Worm (Caenorhabditis elegans) whole organism, young adult: ENCODE results near the gene C50F4.16.

ENCODE experiments used
- B0261.1 ChIP-seq: sonication (generic microtip); optimal IDR thresholded peaks from 2 replicates; lab custom pipeline; 2016; ENCODE audit warnings: mild to moderate bottlenecking, missing genetic modification characterization, moderate library complexity, missing compliant biosample characterization
- B0336.3 ChIP-seq: fragments of 200-800 bp; sonication (Bioruptor generic); IDR thresholded peaks from 2 replicates; pipeline ENCODE4 v1.3.6; 2022; ENCODE audit warnings: missing genetic modification characterization, missing compliant biosample characterization
- C06A6.2 ChIP-seq: fragments of 200-800 bp; sonication (Bioruptor generic); conservative IDR thresholded peaks from 2 replicates; pipeline ENCODE4 v1.3.6; 2022; ENCODE audit warnings: missing genetic modification characterization, missing compliant biosample characterization
- F10E7.11 ChIP-seq: sonication (generic microtip); optimal IDR thresholded peaks from 2 replicates; lab custom pipeline; 2017; ENCODE audit warnings: mild to moderate bottlenecking, missing genetic modification characterization, moderate library complexity, missing compliant biosample characterization
- F23B12.7 ChIP-seq: sonication (generic microtip); optimal IDR thresholded peaks from 2 replicates; lab custom pipeline; 2017; ENCODE audit warnings: missing genetic modification characterization, mild to moderate bottlenecking, missing compliant biosample characterization, antibody characterized with exemption, moderate library complexity; ENCODE audit not compliant: insufficient read depth
- F37B4.10 ChIP-seq: fragments of 200-800 bp; sonication (Bioruptor generic); IDR thresholded peaks from 2 replicates; pipeline ENCODE4 v1.3.6; 2022; ENCODE audit warnings: missing genetic modification characterization, missing compliant biosample characterization
- F39B2.1 ChIP-seq: fragments of 200-800 bp; sonication (Bioruptor generic); IDR thresholded peaks from 2 replicates; pipeline ENCODE4 v1.3.6; 2022; ENCODE audit warnings: missing genetic modification reagents, missing genetic modification characterization, missing compliant biosample characterization
- K11D2.4 ChIP-seq: fragments of 200-800 bp; sonication (Bioruptor generic); IDR thresholded peaks from 2 replicates; pipeline ENCODE4 v1.3.6; 2022; ENCODE audit warnings: missing genetic modification reagents, missing genetic modification characterization, missing compliant biosample characterization
- T07F8.4 ChIP-seq: sonication (generic microtip); optimal IDR thresholded peaks from 2 replicates; lab custom pipeline; 2016; ENCODE audit warnings: mild to moderate bottlenecking, missing genetic modification characterization, moderate library complexity, missing compliant biosample characterization
- Y67H2A.10 ChIP-seq: fragments of 200-800 bp; sonication (Bioruptor generic); conservative IDR thresholded peaks from 2 replicates; pipeline ENCODE4 v1.3.6; 2022; ENCODE audit warnings: missing genetic modification reagents, missing genetic modification characterization, missing compliant biosample characterization
- Y79H2A.3 ChIP-seq: fragments of 200-800 bp; sonication (Bioruptor generic); conservative IDR thresholded peaks from 2 replicates; pipeline ENCODE4 v1.3.6; 2022; ENCODE audit warnings: missing genetic modification reagents, missing genetic modification characterization, missing compliant biosample characterization
- Y95B8A.8 ChIP-seq: fragments of 200-800 bp; sonication (Bioruptor generic); IDR thresholded peaks from 2 replicates; pipeline ENCODE4 v1.3.6; 2022; ENCODE audit warnings: missing genetic modification reagents, missing genetic modification characterization, missing compliant biosample characterization
- ama-1 ChIP-seq, 3 experiments: fragments of 150-350 bp in 1 of 3; sonication (generic microtip) in 2 of 3; optimal IDR thresholded peaks; 2 replicates each; lab custom pipeline; 2014 to 2018; ENCODE audit warnings: missing biosample characterization in 2 of 3, missing genetic modification characterization in 2 of 3, missing genetic modification reagents in 2 of 3
- atf-7 ChIP-seq: sonication (generic microtip); optimal IDR thresholded peaks from 2 replicates; lab custom pipeline; 2017; ENCODE audit warnings: mild to moderate bottlenecking, missing genetic modification characterization, missing compliant biosample characterization
- athp-1 ChIP-seq: sonication (generic microtip); optimal IDR thresholded peaks from 2 replicates; lab custom pipeline; 2017; ENCODE audit warnings: mild to moderate bottlenecking, missing genetic modification characterization, missing compliant biosample characterization
- bed-2 ChIP-seq: fragments of 200-800 bp; sonication (Bioruptor generic); IDR thresholded peaks from 2 replicates; pipeline ENCODE4 v1.3.6; 2022; ENCODE audit warnings: missing genetic modification reagents, missing genetic modification characterization, missing compliant biosample characterization
- ccch-3 ChIP-seq: fragments of 200-800 bp; sonication (Bioruptor generic); optimal IDR thresholded peaks from 2 replicates; lab custom pipeline; 2018; ENCODE audit warnings: mild to moderate bottlenecking, missing genetic modification characterization, missing compliant biosample characterization
- cebp-1 ChIP-seq, 2 experiments: fragments of 200-800 bp in 1 of 2; sonication (Bioruptor generic) in 1 of 2; sonication (generic microtip) in 1 of 2; IDR thresholded peaks in 1 of 2; optimal IDR thresholded peaks in 1 of 2; 2 replicates each; pipeline versions ENCODE4 v1.3.6 to Lab custom; 2017 to 2022; ENCODE audit warnings: missing compliant biosample characterization in 2 of 2, missing genetic modification characterization in 2 of 2, mild to moderate bottlenecking in 1 of 2, missing genetic modification reagents in 1 of 2, moderate library complexity in 1 of 2
- cebp-2 ChIP-seq: fragments of 200-800 bp; sonication (Bioruptor generic); IDR thresholded peaks from 2 replicates; pipeline ENCODE4 v1.3.6; 2022; ENCODE audit warnings: missing genetic modification characterization, missing compliant biosample characterization
- chd-7 ChIP-seq: sonication (generic microtip); optimal IDR thresholded peaks from 2 replicates; lab custom pipeline; 2016; ENCODE audit warnings: mild to moderate bottlenecking, missing genetic modification characterization, moderate library complexity, missing compliant biosample characterization
- dpl-1 ChIP-seq: fragments of 150-350 bp; optimal IDR thresholded peaks from 2 replicates; lab custom pipeline; 2014; ENCODE audit warnings: missing biosample characterization, missing genetic modification reagents, missing genetic modification characterization
- efl-1 ChIP-seq: fragments of 150-350 bp; optimal IDR thresholded peaks from 2 replicates; lab custom pipeline; 2014; ENCODE audit warnings: missing biosample characterization, missing genetic modification reagents, missing genetic modification characterization
- egrh-3 ChIP-seq: fragments of 200-800 bp; sonication (Bioruptor generic); IDR thresholded peaks from 2 replicates; pipeline ENCODE4 v1.3.6; 2022; ENCODE audit warnings: missing genetic modification reagents, missing genetic modification characterization, missing compliant biosample characterization
- fkh-3 ChIP-seq: sonication (generic microtip); optimal IDR thresholded peaks from 2 replicates; lab custom pipeline; 2016; ENCODE audit warnings: mild to moderate bottlenecking, missing genetic modification characterization, missing compliant biosample characterization
- gei-17 ChIP-seq: fragments of 200-800 bp; sonication (Bioruptor generic); optimal IDR thresholded peaks from 2 replicates; lab custom pipeline; 2018; ENCODE audit warnings: mild to moderate bottlenecking, missing genetic modification characterization, missing compliant biosample characterization
- hlh-12 ChIP-seq: sonication (generic microtip); optimal IDR thresholded peaks from 2 replicates; lab custom pipeline; 2016; ENCODE audit warnings: missing genetic modification characterization, missing compliant biosample characterization
- hmg-20 ChIP-seq: fragments of 200-800 bp; sonication (Bioruptor generic); IDR thresholded peaks from 2 replicates; pipeline ENCODE4 v1.3.6; 2022; ENCODE audit warnings: missing genetic modification reagents, missing genetic modification characterization, missing compliant biosample characterization
- hrde-1 ChIP-seq: sonication (generic microtip); optimal IDR thresholded peaks from 2 replicates; lab custom pipeline; 2016; ENCODE audit warnings: missing genetic modification characterization, mild to moderate bottlenecking, missing compliant biosample characterization, moderate library complexity, missing genotype, missing genetic modification reagents, borderline replicate concordance
- hsf-1 ChIP-seq: fragments of 200-800 bp; sonication (Bioruptor generic); IDR thresholded peaks from 2 replicates; pipeline ENCODE4 v1.3.6; 2022; ENCODE audit warnings: missing genetic modification reagents, missing genetic modification characterization, missing compliant biosample characterization
- lin-26 ChIP-seq: fragments of 200-800 bp; sonication (Bioruptor generic); IDR thresholded peaks from 2 replicates; pipeline ENCODE4 v1.3.6; 2022; ENCODE audit warnings: missing genetic modification reagents, missing genetic modification characterization, missing compliant biosample characterization
- lin-40 ChIP-seq: sonication (generic microtip); optimal IDR thresholded peaks from 2 replicates; lab custom pipeline; 2016; ENCODE audit warnings: missing genetic modification characterization, mild to moderate bottlenecking, missing compliant biosample characterization, missing genotype, missing genetic modification reagents
- lsl-1 ChIP-seq: fragments of 200-800 bp; sonication (Bioruptor generic); optimal IDR thresholded peaks from 2 replicates; lab custom pipeline; 2018; ENCODE audit warnings: mild to moderate bottlenecking, missing genetic modification characterization, moderate library complexity, missing compliant biosample characterization
- lsy-27 ChIP-seq: sonication (generic microtip); optimal IDR thresholded peaks from 2 replicates; lab custom pipeline; 2017; ENCODE audit warnings: missing genetic modification characterization, mild to moderate bottlenecking, missing compliant biosample characterization, antibody characterized with exemption, missing genotype, borderline replicate concordance; ENCODE audit not compliant: insufficient read depth
- madf-3 ChIP-seq: fragments of 200-800 bp; sonication (Bioruptor generic); IDR thresholded peaks from 2 replicates; pipeline ENCODE4 v1.3.6; 2022; ENCODE audit warnings: missing genetic modification reagents, missing genetic modification characterization, missing compliant biosample characterization
- mcd-1 ChIP-seq: fragments of 200-800 bp; sonication (Bioruptor generic); IDR thresholded peaks from 2 replicates; pipeline ENCODE4 v1.3.6; 2022; ENCODE audit warnings: missing genetic modification reagents, missing genetic modification characterization, missing compliant biosample characterization
- mes-4 ChIP-seq: sonication (generic microtip); optimal IDR thresholded peaks from 2 replicates; lab custom pipeline; 2016; ENCODE audit warnings: missing genotype, missing genetic modification characterization, missing compliant biosample characterization
- nfya-2 ChIP-seq: fragments of 200-800 bp; sonication (Bioruptor generic); IDR thresholded peaks from 2 replicates; pipeline ENCODE4 v1.3.6; 2022; ENCODE audit warnings: missing genetic modification reagents, missing genetic modification characterization, missing compliant biosample characterization
- nfyb-1 ChIP-seq: fragments of 200-800 bp; sonication (Bioruptor generic); IDR thresholded peaks from 2 replicates; pipeline ENCODE4 v1.3.6; 2022; ENCODE audit warnings: missing genetic modification reagents, missing genetic modification characterization, missing compliant biosample characterization
- nhr-27 ChIP-seq: fragments of 200-800 bp; sonication (Bioruptor generic); optimal IDR thresholded peaks from 2 replicates; lab custom pipeline; 2018; ENCODE audit warnings: mild to moderate bottlenecking, missing genetic modification characterization, moderate library complexity, missing compliant biosample characterization
- pha-4 ChIP-seq: fragments of 150-350 bp; sonication (generic microtip); optimal IDR thresholded peaks from 2 replicates; lab custom pipeline; 2014; ENCODE audit warnings: missing biosample characterization, missing genetic modification reagents, missing genetic modification characterization
- sea-2 ChIP-seq: fragments of 200-800 bp; sonication (Bioruptor generic); IDR thresholded peaks from 2 replicates; pipeline ENCODE4 v1.3.6; 2022; ENCODE audit warnings: missing genetic modification characterization, missing compliant biosample characterization
- snpc-3.4 ChIP-seq: sonication (generic microtip); optimal IDR thresholded peaks from 2 replicates; lab custom pipeline; 2017; ENCODE audit warnings: missing genetic modification characterization, mild to moderate bottlenecking, missing compliant biosample characterization, antibody characterized with exemption, moderate library complexity, missing genotype, missing genetic modification reagents
- somi-1 ChIP-seq: fragments of 200-800 bp; sonication (Bioruptor generic); optimal IDR thresholded peaks from 2 replicates; lab custom pipeline; 2018; ENCODE audit warnings: mild to moderate bottlenecking, missing genetic modification characterization, missing compliant biosample characterization
- sptf-2 ChIP-seq: fragments of 200-800 bp; sonication (Bioruptor generic); optimal IDR thresholded peaks from 2 replicates; lab custom pipeline; 2018; ENCODE audit warnings: mild to moderate bottlenecking, missing genetic modification characterization, missing compliant biosample characterization
- tbx-9 ChIP-seq: sonication (generic microtip); optimal IDR thresholded peaks from 2 replicates; lab custom pipeline; 2016; ENCODE audit warnings: borderline replicate concordance, missing genetic modification characterization, inconsistent platforms, missing compliant biosample characterization
- tlf-1 ChIP-seq: fragments of 200-800 bp; sonication (Bioruptor generic); optimal IDR thresholded peaks from 2 replicates; lab custom pipeline; 2018; ENCODE audit warnings: mild to moderate bottlenecking, missing genetic modification characterization, missing compliant biosample characterization
- zim-3 ChIP-seq: sonication (generic microtip); optimal IDR thresholded peaks from 2 replicates; lab custom pipeline; 2017; ENCODE audit warnings: mild to moderate bottlenecking, missing genetic modification characterization, moderate library complexity, missing compliant biosample characterization
- ztf-6 ChIP-seq: fragments of 200-800 bp; sonication (Bioruptor generic); IDR thresholded peaks from 2 replicates; pipeline ENCODE4 v1.3.6; 2022; ENCODE audit warnings: missing genetic modification reagents, missing genetic modification characterization, missing compliant biosample characterization

The C50F4.16 gene

ce11 chrV:9549459-9549858, 8.1 kb upstream of the C50F4.16 start, which contains the start of gene nstp-10 (continued):
- TF ChIP-seq ccch-3 (GFP tag; lab: Kevin White, UChicago) (no peak), lin-26 (peak; percentile 72; the same call in 1 of the 2 replicates), dpl-1 (GFP tag; lab: Kevin White, UChicago) (peak; percentile 79), cebp-2 (GFP tag; lab: Robert Waterston, UW) (no peak), cebp-1 (GFP tag; IDR thresholded peaks at IDR 0.05; lab: Robert Waterston, UW) (0 out of 2 replicates have a peak, but pooled peaks have one; percentile 17), cebp-1 (tag; optimal IDR thresholded peaks at IDR 0.05; lab: Kevin White, UChicago) (peak; percentile 48), nhr-27 (no peak), Y67H2A.10 (peak; percentile 54; the same call in 1 of the 2 replicates), nfyb-1 (GFP tag; lab: Robert Waterston, UW) (peak; percentile 77), zim-3 (tag; lab: Kevin White, UChicago) (no peak), madf-3 (GFP tag; lab: Robert Waterston, UW) (peak; percentile 91), chd-7 (tag; lab: Kevin White, UChicago) (no peak), Y79H2A.3 (GFP tag; lab: Robert Waterston, UW) (peak; percentile 77; the same call in 1 of the 2 replicates), K11D2.4 (GFP tag; lab: Robert Waterston, UW) (no peak), F10E7.11 (tag; lab: Kevin White, UChicago) (no peak), C06A6.2 (GFP tag; lab: Robert Waterston, UW) (no peak), B0261.1 (tag; lab: Kevin White, UChicago) (no peak), hlh-12 (no peak), lsy-27 (tag; lab: Kevin White, UChicago) (no peak), mcd-1 (GFP tag; lab: Robert Waterston, UW) (peak; percentile 95), hmg-20 (no peak), ama-1 (optimal IDR thresholded peaks at IDR 0.05; lab: Kevin White, UChicago) (no peak), ama-1 (GFP tag; optimal IDR thresholded peaks at IDR 0.05; lab: Kevin White, UChicago) (no peak), B0336.3 (GFP tag; lab: Robert Waterston, UW) (peak; percentile 82), hrde-1 (tag; lab: Kevin White, UChicago) (peak; percentile 26), ztf-6 (GFP tag; lab: Robert Waterston, UW) (no peak), athp-1 (tag; lab: Kevin White, UChicago) (peak; percentile 88), lsl-1 (peak; percentile 98), bed-2 (GFP tag; lab: Robert Waterston, UW) (peak; percentile 62; the same call in 1 of the 2 replicates), atf-7 (no peak), F23B12.7 (tag; lab: Kevin White, UChicago) (peak; percentile 85), lin-40 (tag; lab: Kevin White, UChicago) (peak; percentile 28), pha-4 (tag; lab: Kevin White, UChicago) (no peak), gei-17 (no peak), tbx-9 (tag; lab: Kevin White, UChicago) (no peak), sea-2 (GFP tag; lab: Robert Waterston, UW) (no peak), Y95B8A.8 (GFP tag; lab: Robert Waterston, UW) (peak; percentile 91), T07F8.4 (tag; lab: Kevin White, UChicago) (no peak), F37B4.10 (GFP tag; lab: Robert Waterston, UW) (no peak), sptf-2 (GFP tag; lab: Kevin White, UChicago) (peak; percentile 50), hsf-1 (GFP tag; lab: Robert Waterston, UW) (peak; percentile 75; the same call in 1 of the 2 replicates), mes-4 (no peak), snpc-3.4 (peak; percentile 88), tlf-1 (GFP tag; lab: Kevin White, UChicago) (peak; percentile 89), efl-1 (peak; percentile 88), F39B2.1 (GFP tag; lab: Robert Waterston, UW) (peak; percentile 25; the same call in 1 of the 2 replicates), nfya-2 (GFP tag; lab: Robert Waterston, UW) (no peak), somi-1 (GFP tag; lab: Kevin White, UChicago) (no peak), fkh-3 (tag; lab: Kevin White, UChicago) (no peak), egrh-3 (GFP tag; lab: Robert Waterston, UW) (no peak)
